Worm (Caenorhabditis elegans) whole organism, L3 larva: Measurements from ENCODE around the gene eif-3.D.

Experiments used
- ZK546.5 ChIP-seq: sonication (generic microtip); optimal IDR thresholded peaks from 2 replicates; lab custom pipeline; 2017; ENCODE audit warnings: missing biosample characterization, missing genetic modification characterization
- aly-2 ChIP-seq: fragments of 150-350 bp; optimal IDR thresholded peaks from 2 replicates; lab custom pipeline; 2014; ENCODE audit warnings: missing biosample characterization, missing genetic modification characterization
- ama-1 ChIP-seq: fragments of 150-350 bp; optimal IDR thresholded peaks from 2 replicates; lab custom pipeline; 2018
- ceh-16 ChIP-seq: sonication (generic microtip); optimal IDR thresholded peaks from 2 replicates; lab custom pipeline; 2017; ENCODE audit warnings: missing biosample characterization, missing genetic modification characterization
- ceh-82 ChIP-seq: fragments of 150-350 bp; optimal IDR thresholded peaks from 2 replicates; lab custom pipeline; 2014; ENCODE audit warnings: missing biosample characterization, missing genetic modification characterization
- ceh-9 ChIP-seq: sonication (generic microtip); optimal IDR thresholded peaks from 2 replicates; lab custom pipeline; 2018; ENCODE audit warnings: missing biosample characterization, missing genetic modification characterization
- daf-12 ChIP-seq: fragments of 150-350 bp; optimal IDR thresholded peaks from 2 replicates; lab custom pipeline; 2014; ENCODE audit warnings: missing biosample characterization, missing genetic modification reagents, missing genetic modification characterization
- egl-27 ChIP-seq: sonication (generic microtip); optimal IDR thresholded peaks from 4 replicates; lab custom pipeline; 2017; ENCODE audit warnings: missing biosample characterization, missing genetic modification reagents, missing genetic modification characterization
- egl-5 ChIP-seq: fragments of 150-350 bp; optimal IDR thresholded peaks from 2 replicates; lab custom pipeline; 2017; ENCODE audit warnings: missing biosample characterization, missing genetic modification reagents, missing genetic modification characterization, inconsistent platforms
- elt-1 ChIP-seq: fragments of 150-350 bp; optimal IDR thresholded peaks from 2 replicates; lab custom pipeline; 2014; ENCODE audit warnings: missing biosample characterization, missing genetic modification characterization
- elt-2 ChIP-seq: sonication (generic microtip); optimal IDR thresholded peaks from 2 replicates; lab custom pipeline; 2016; ENCODE audit warnings: missing genetic modification reagents, mild to moderate bottlenecking, missing genetic modification characterization, missing compliant biosample characterization
- eor-1 ChIP-seq, 2 experiments: fragments of 150-350 bp; optimal IDR thresholded peaks; 2 replicates each; lab custom pipeline; 2014 to 2018; ENCODE audit warnings: missing biosample characterization in 2 of 2, missing genetic modification characterization in 2 of 2
- fkh-2 ChIP-seq: fragments of 150-350 bp; optimal IDR thresholded peaks from 2 replicates; lab custom pipeline; 2014; ENCODE audit warnings: missing biosample characterization, missing genetic modification reagents, missing genetic modification characterization
- fos-1 ChIP-seq: fragments of 150-350 bp; optimal IDR thresholded peaks from 2 replicates; lab custom pipeline; 2014; ENCODE audit warnings: missing biosample characterization, missing genetic modification characterization
- hmg-11 ChIP-seq: sonication (generic microtip); optimal IDR thresholded peaks from 2 replicates; lab custom pipeline; 2016; ENCODE audit warnings: missing genetic modification characterization, missing compliant biosample characterization
- jun-1 ChIP-seq: fragments of 150-350 bp; optimal IDR thresholded peaks from 2 replicates; lab custom pipeline; 2014; ENCODE audit warnings: missing biosample characterization, missing genetic modification reagents, missing genetic modification characterization
- lin-15B ChIP-seq: fragments of 150-350 bp; optimal IDR thresholded peaks from 2 replicates; lab custom pipeline; 2014; ENCODE audit warnings: missing biosample characterization, missing genetic modification characterization
- lin-39 ChIP-seq: fragments of 150-350 bp; optimal IDR thresholded peaks from 2 replicates; lab custom pipeline; 2018; ENCODE audit warnings: missing biosample characterization, missing genetic modification reagents, missing genetic modification characterization
- lsy-12 ChIP-seq: sonication (generic microtip); optimal IDR thresholded peaks from 2 replicates; lab custom pipeline; 2016; ENCODE audit warnings: mild to moderate bottlenecking, missing genetic modification characterization, missing compliant biosample characterization
- mdl-1 ChIP-seq: fragments of 150-350 bp; optimal IDR thresholded peaks from 2 replicates; lab custom pipeline; 2014; ENCODE audit warnings: missing biosample characterization, missing genetic modification characterization
- mml-1 ChIP-seq: fragments of 150-350 bp; sonication (generic microtip); optimal IDR thresholded peaks from 3 replicates; lab custom pipeline; 2014; ENCODE audit warnings: missing biosample characterization, missing genetic modification characterization
- nfya-1 ChIP-seq: sonication (generic microtip); optimal IDR thresholded peaks from 2 replicates; lab custom pipeline; 2017; ENCODE audit warnings: missing genetic modification characterization, mild to moderate bottlenecking, missing compliant biosample characterization, antibody characterized with exemption, moderate library complexity; ENCODE audit not compliant: insufficient read depth
- nhr-11 ChIP-seq: fragments of 150-350 bp; optimal IDR thresholded peaks from 2 replicates; lab custom pipeline; 2014; ENCODE audit warnings: missing biosample characterization, missing genetic modification characterization
- nhr-12 ChIP-seq: fragments of 150-350 bp; optimal IDR thresholded peaks from 2 replicates; lab custom pipeline; 2014; ENCODE audit warnings: missing biosample characterization, missing genetic modification characterization
- nhr-23 ChIP-seq: fragments of 150-350 bp; optimal IDR thresholded peaks from 2 replicates; lab custom pipeline; 2014; ENCODE audit warnings: missing biosample characterization, missing genetic modification reagents, missing genetic modification characterization
- nhr-237 ChIP-seq: fragments of 150-350 bp; optimal IDR thresholded peaks from 2 replicates; lab custom pipeline; 2014; ENCODE audit warnings: missing biosample characterization, missing genetic modification characterization
- nhr-25 ChIP-seq: sonication (generic microtip); optimal IDR thresholded peaks from 2 replicates; lab custom pipeline; 2017; ENCODE audit warnings: missing biosample characterization, missing genetic modification characterization
- nhr-43 ChIP-seq: sonication (generic microtip); optimal IDR thresholded peaks from 2 replicates; lab custom pipeline; 2016; ENCODE audit warnings: mild to moderate bottlenecking, missing genetic modification characterization, missing compliant biosample characterization; ENCODE audit not compliant: poor library complexity, severe bottlenecking
- nhr-67 ChIP-seq: fragments of 150-350 bp; optimal IDR thresholded peaks from 2 replicates; lab custom pipeline; 2014; ENCODE audit warnings: missing biosample characterization, missing genetic modification characterization
- nhr-76 ChIP-seq: fragments of 150-350 bp; sonication (generic microtip); optimal IDR thresholded peaks from 5 replicates; lab custom pipeline; 2014; ENCODE audit warnings: missing biosample characterization, missing genetic modification characterization
- nhr-77 ChIP-seq: fragments of 150-350 bp; optimal IDR thresholded peaks from 2 replicates; lab custom pipeline; 2014; ENCODE audit warnings: missing biosample characterization, missing genetic modification characterization
- pha-4 ChIP-seq: fragments of 150-350 bp; optimal IDR thresholded peaks from 2 replicates; lab custom pipeline; 2014; ENCODE audit warnings: missing biosample characterization, missing genetic modification reagents, missing genetic modification characterization
- pqm-1 ChIP-seq: fragments of 150-350 bp; optimal IDR thresholded peaks from 2 replicates; lab custom pipeline; 2017; ENCODE audit warnings: missing biosample characterization, missing genetic modification characterization, inconsistent platforms
- sea-2 ChIP-seq: fragments of 150-350 bp; sonication (generic microtip); optimal IDR thresholded peaks from 4 replicates; lab custom pipeline; 2014; ENCODE audit warnings: missing biosample characterization, missing genetic modification reagents, missing genetic modification characterization
- snpc-4 ChIP-seq: fragments of 150-350 bp; optimal IDR thresholded peaks from 2 replicates; lab custom pipeline; 2014; ENCODE audit warnings: missing biosample characterization, missing genetic modification characterization
- tbx-2 ChIP-seq: sonication (generic microtip); optimal IDR thresholded peaks from 2 replicates; lab custom pipeline; 2016; ENCODE audit warnings: mild to moderate bottlenecking, missing genetic modification characterization, missing compliant biosample characterization
- unc-39 ChIP-seq: sonication (generic microtip); optimal IDR thresholded peaks from 4 replicates; lab custom pipeline; 2017; ENCODE audit warnings: missing biosample characterization, missing genetic modification characterization
- unc-62 ChIP-seq: fragments of 150-350 bp; sonication (generic microtip); optimal IDR thresholded peaks from 4 replicates; lab custom pipeline; 2014; ENCODE audit warnings: missing biosample characterization, missing genetic modification reagents, missing genetic modification characterization
- ztf-11 ChIP-seq: fragments of 150-350 bp; optimal IDR thresholded peaks from 2 replicates; lab custom pipeline; 2014; ENCODE audit warnings: missing biosample characterization, missing genetic modification characterization
- ztf-4 ChIP-seq: fragments of 150-350 bp; optimal IDR thresholded peaks from 2 replicates; lab custom pipeline; 2014; ENCODE audit warnings: missing biosample characterization, missing genetic modification characterization

The eif-3.D gene

ce11 chrIII:8971255-8972020, at the start of gene eif-3.D, which contains the start of gene R08D7.4:
Gene eif-3.D (minus strand): TSS chrIII:8971578.
Gene R08D7.4 (plus strand): TSS chrIII:8971892.
- TF ChIP-seq egl-27 (tag; lab: Kevin White, UChicago) (no peak), nfya-1 (tag; lab: Kevin White, UChicago) (peak; percentile 58), ceh-16 (no peak), pha-4 (tag; lab: Kevin White, UChicago) (peak; percentile 76), ceh-9 (tag; lab: Kevin White, UChicago) (no peak), nhr-67 (tag; lab: Kevin White, UChicago) (no peak), nhr-11 (no peak), fkh-2 (tag; lab: Kevin White, UChicago) (no peak), nhr-43 (tag; lab: Kevin White, UChicago) (peak; percentile 23), pqm-1 (tag; lab: Kevin White, UChicago) (no peak), nhr-25 (tag; lab: Kevin White, UChicago) (peak; percentile 8), tbx-2 (tag; lab: Kevin White, UChicago) (no peak), nhr-12 (tag; lab: Kevin White, UChicago) (no peak), fos-1 (tag; lab: Kevin White, UChicago) (no peak), elt-2 (peak; percentile 40), ztf-11 (tag; lab: Kevin White, UChicago) (no peak), hmg-11 (tag; lab: Kevin White, UChicago) (peak; percentile 73), unc-39 (tag; lab: Kevin White, UChicago) (no peak), nhr-23 (tag; lab: Kevin White, UChicago) (peak; percentile 57), nhr-76 (no peak), nhr-237 (no peak), ceh-82 (tag; lab: Kevin White, UChicago) (no peak), mml-1 (tag; lab: Kevin White, UChicago) (no peak), nhr-77 (tag; lab: Kevin White, UChicago) (no peak), elt-1 (no peak), lsy-12 (tag; lab: Kevin White, UChicago) (no peak), eor-1 (tag; optimal IDR thresholded peaks at IDR 0.05; lab: Kevin White, UChicago) (no peak), ama-1 (lab: Kevin White, UChicago) (no peak), ZK546.5 (tag; lab: Kevin White, UChicago) (no peak), daf-12 (no peak), ztf-4 (no peak), lin-39 (peak; percentile 7), snpc-4 (tag; lab: Kevin White, UChicago) (peak; percentile 59), lin-15B (peak; percentile 62), aly-2 (tag; lab: Kevin White, UChicago) (no peak), mdl-1 (tag; lab: Kevin White, UChicago) (no peak)
- TF ChIP-seq, all 47 proteins: peak for 10

- TF ChIP-seq lin-15B, result no peak
- TF ChIP-seq, all 47 proteins: peak for 0
Observed at ce11 chrIII:9017181-9017651, 45.8 kb upstream of the eif-3.D start, which contains the start of gene F59B2.12. Gene F59B2.12 (plus strand): TSS chrIII:9017601.

ce11 chrIII:9012309-9012708, 40.9 kb upstream of the eif-3.D start, which contains the start of gene F59B2.9:
Gene F59B2.9 (minus strand): TSS chrIII:9012409.
- TF ChIP-seq eor-1 (tag; optimal IDR thresholded peaks at IDR 0.05; lab: Kevin White, UChicago) (no peak), pqm-1 (tag; lab: Kevin White, UChicago) (no peak), egl-5 (tag; lab: Kevin White, UChicago) (no peak), fos-1 (tag; lab: Kevin White, UChicago) (no peak), ceh-82 (tag; lab: Kevin White, UChicago) (no peak), mml-1 (tag; lab: Kevin White, UChicago) (no peak), lin-39 (no peak), sea-2 (GFP tag; lab: Kevin White, UChicago) (no peak), ZK546.5 (tag; lab: Kevin White, UChicago) (no peak), hmg-11 (tag; lab: Kevin White, UChicago) (no peak), pha-4 (tag; lab: Kevin White, UChicago) (no peak), nhr-12 (tag; lab: Kevin White, UChicago) (no peak), unc-62 (GFP tag; lab: Kevin White, UChicago) (no peak), jun-1 (tag; lab: Kevin White, UChicago) (no peak), ztf-11 (tag; lab: Kevin White, UChicago) (no peak), fkh-2 (tag; lab: Kevin White, UChicago) (no peak), lin-15B (no peak)
